Worm (Caenorhabditis elegans): ENCODE measurements around the gene C31B8.16.

ce11 chrV:2903227-2903626 is 26.6 kb upstream of the C31B8.16 start, which contains the start of gene C31B8.7:
- no peak for TF ChIP-seq sem-2 (GFP tag; optimal IDR thresholded peaks at IDR 0.05)
- no peak for TF ChIP-seq M03D4.4 (tag; optimal IDR thresholded peaks at IDR 0.05)

Data from whole organism, mixed stage, embryonic.